Worm (Caenorhabditis elegans) whole organism, L1 larva: ENCODE results near the gene C25E10.13.

Experiments used
- ceh-82 ChIP-seq, 3 experiments: fragments of 150-350 bp in 1 of 3; sonication (generic microtip) in 2 of 3; optimal IDR thresholded peaks; 2 replicates each; lab custom pipeline; 2014 to 2017; ENCODE audit warnings: missing biosample characterization in 3 of 3, missing genetic modification characterization in 3 of 3
- ces-1 ChIP-seq: fragments of 150-350 bp; optimal IDR thresholded peaks from 2 replicates; lab custom pipeline; 2014; ENCODE audit warnings: missing biosample characterization, missing genetic modification reagents, missing genetic modification characterization
- elt-3 ChIP-seq, 6 experiments: fragments of 150-350 bp in 1 of 6; sonication (generic microtip); optimal IDR thresholded peaks; 2 replicates each; lab custom pipeline; 2017 to 2018; ENCODE audit warnings: missing biosample characterization in 6 of 6, missing genetic modification characterization in 6 of 6, inconsistent platforms in 1 of 6
- lsy-2 ChIP-seq, 2 experiments: fragments of 150-350 bp; optimal IDR thresholded peaks; 2 replicates each; lab custom pipeline; 2014; ENCODE audit warnings: missing biosample characterization in 2 of 2, missing genetic modification characterization in 2 of 2
- mdl-1 ChIP-seq, 2 experiments: fragments of 150-350 bp; optimal IDR thresholded peaks; 2 replicates each; lab custom pipeline; 2014 to 2017; ENCODE audit warnings: missing biosample characterization in 2 of 2, missing genetic modification characterization in 2 of 2, inconsistent platforms in 1 of 2
- nhr-28 ChIP-seq: fragments of 150-350 bp; optimal IDR thresholded peaks from 2 replicates; lab custom pipeline; 2014; ENCODE audit warnings: missing biosample characterization, missing genetic modification characterization
- nhr-77 ChIP-seq: fragments of 150-350 bp; optimal IDR thresholded peaks from 2 replicates; lab custom pipeline; 2014; ENCODE audit warnings: missing biosample characterization, missing genetic modification characterization
- pqm-1 ChIP-seq: sonication (generic microtip); optimal IDR thresholded peaks from 3 replicates; lab custom pipeline; 2017; ENCODE audit warnings: missing biosample characterization, missing genetic modification characterization
- snpc-4 ChIP-seq: fragments of 150-350 bp; optimal IDR thresholded peaks from 2 replicates; lab custom pipeline; 2014; ENCODE audit warnings: missing biosample characterization, missing genetic modification characterization
- unc-30 ChIP-seq: sonication (generic microtip); optimal IDR thresholded peaks from 2 replicates; lab custom pipeline; 2017; ENCODE audit warnings: missing biosample characterization, missing genetic modification characterization
- unc-62 ChIP-seq: fragments of 150-350 bp; optimal IDR thresholded peaks from 2 replicates; lab custom pipeline; 2014; ENCODE audit warnings: missing biosample characterization, missing genetic modification reagents, missing genetic modification characterization

DNA sequence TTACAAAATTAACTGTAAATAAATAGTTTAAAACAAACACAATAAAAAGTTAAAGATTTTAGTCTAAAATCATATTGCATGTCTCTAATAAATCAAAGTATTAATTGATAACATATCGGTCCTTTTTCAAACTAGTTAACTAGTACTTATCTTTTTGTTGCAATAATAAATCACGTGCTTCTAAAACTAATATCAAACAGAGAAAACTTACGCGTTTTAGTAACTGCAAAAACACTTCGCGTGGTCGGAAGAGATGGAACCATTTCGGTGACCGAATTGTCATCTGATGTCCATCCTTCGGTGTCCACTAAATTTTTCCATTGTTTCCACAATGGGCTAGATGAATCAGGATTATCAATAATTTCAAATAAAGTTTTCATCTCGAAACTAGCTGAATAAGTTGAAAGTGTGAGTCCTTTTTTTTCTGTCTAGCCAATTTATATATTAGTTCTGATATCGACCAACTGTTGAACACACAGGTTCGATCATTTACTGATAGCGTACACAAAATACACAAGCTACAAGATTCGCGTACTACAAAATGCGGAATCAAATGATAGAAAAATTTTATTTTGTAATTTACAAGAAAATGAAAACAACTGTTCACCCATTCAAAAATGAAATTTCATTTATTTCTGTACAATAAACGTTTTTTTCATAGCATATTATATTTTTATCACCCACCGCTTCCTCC, 38.9 kb downstream of the C25E10.13 start, which contains the start of gene F21C10.9:
- TF ChIP-seq pqm-1 (no peak), elt-3 (tag; optimal IDR thresholded peaks at IDR 0.05; lab: Kevin White, UChicago) (peak in 1 of 6 experiments; percentile 8), nhr-77 (tag; lab: Kevin White, UChicago) (no peak), unc-62 (GFP tag; lab: Kevin White, UChicago) (no peak), snpc-4 (no peak), ces-1 (no peak), unc-30 (tag; lab: Kevin White, UChicago) (no peak), nhr-28 (tag; lab: Kevin White, UChicago) (no peak), ceh-82 (tag; optimal IDR thresholded peaks at IDR 0.05; lab: Kevin White, UChicago) (no peak), mdl-1 (tag; optimal IDR thresholded peaks at IDR 0.05; lab: Kevin White, UChicago) (peak in 1 of 2 experiments; percentile 16), lsy-2 (tag; optimal IDR thresholded peaks at IDR 0.05; lab: Kevin White, UChicago) (no peak)
